Worm (Caenorhabditis elegans): ENCODE measurements around the gene C28D4.4.

- TF ChIP-seq lin-13 (GFP tag; optimal IDR thresholded peaks at IDR 0.05) (no peak), lsy-2 (tag; optimal IDR thresholded peaks at IDR 0.05) (no peak), ama-1 (optimal IDR thresholded peaks at IDR 0.05) (no peak), unc-39 (tag; optimal IDR thresholded peaks at IDR 0.05) (no peak), nhr-237 (tag; optimal IDR thresholded peaks at IDR 0.05) (no peak), mdl-1 (tag; optimal IDR thresholded peaks at IDR 0.05) (no peak), lin-11 (tag; optimal IDR thresholded peaks at IDR 0.05) (no peak), ceh-16 (tag; optimal IDR thresholded peaks at IDR 0.05) (no peak), peb-1 (tag; optimal IDR thresholded peaks at IDR 0.05) (no peak), ceh-82 (tag; optimal IDR thresholded peaks at IDR 0.05) (no peak), skn-1 (tag; optimal IDR thresholded peaks at IDR 0.05) (no peak), R02D3.7 (tag; optimal IDR thresholded peaks at IDR 0.05) (no peak), nhr-11 (tag; optimal IDR thresholded peaks at IDR 0.05) (no peak)
These were observed 1.9 kb downstream of the C28D4.4 start, which contains the start of gene C28D4.7 for ce11 chrIV:9742883-9743282.
